Worm (Caenorhabditis elegans): ENCODE results near the gene F35D11.1.

F35D11.1 gene

ce11 chrII:4631479-4631878 is 4.8 kb downstream of the F35D11.1 start:
- no peak for TF ChIP-seq tlf-1 (GFP tag; optimal IDR thresholded peaks at IDR 0.05)
- TF ChIP-seq T07F8.4 (tag; optimal IDR thresholded peaks at IDR 0.05) = no peak
- no peak for TF ChIP-seq madf-10 (tag; optimal IDR thresholded peaks at IDR 0.05)

- no peak for TF ChIP-seq snpc-3.4 (tag; optimal IDR thresholded peaks at IDR 0.05)
- TF ChIP-seq hlh-12 (tag; optimal IDR thresholded peaks at IDR 0.05) = no peak
- TF ChIP-seq attf-5 (GFP tag; optimal IDR thresholded peaks at IDR 0.05) = no peak
- no peak for TF ChIP-seq tlf-1 (GFP tag; optimal IDR thresholded peaks at IDR 0.05)
- no peak for TF ChIP-seq mcd-1 (GFP tag; IDR thresholded peaks at IDR 0.05)
- TF ChIP-seq ekl-4 (GFP tag; IDR thresholded peaks at IDR 0.05) = no peak
- TF ChIP-seq nfya-1 (tag; optimal IDR thresholded peaks at IDR 0.05; ENCODE audit: borderline replicate concordance, insufficient read depth) = no peak
- no peak for TF ChIP-seq Y67H2A.10 (GFP tag; conservative IDR thresholded peaks at IDR 0.05)
- TF ChIP-seq somi-1 (GFP tag; optimal IDR thresholded peaks at IDR 0.05) = no peak
- TF ChIP-seq zfh-2 (GFP tag; conservative IDR thresholded peaks at IDR 0.05) = no peak
- TF ChIP-seq unc-130 (GFP tag; optimal IDR thresholded peaks at IDR 0.05) = no peak
- TF ChIP-seq snpc-4 (GFP tag; optimal IDR thresholded peaks at IDR 0.05) = no peak
- no peak for TF ChIP-seq snpc-4 (tag; optimal IDR thresholded peaks at IDR 0.05)
- TF ChIP-seq aptf-3 (GFP tag; IDR thresholded peaks at IDR 0.05) = no peak
Measured at ce11 chrII:4638241-4638640, 11.5 kb downstream of the F35D11.1 start, which contains the start of gene che-10. che-10 (minus strand) TSS chrII:4638341.

- TF ChIP-seq T26A5.8 (tag; optimal IDR thresholded peaks at IDR 0.05) (no peak), madf-6 (GFP tag; IDR thresholded peaks at IDR 0.05) (no peak), Y56A3A.18 (GFP tag; IDR thresholded peaks at IDR 0.05) (no peak), cebp-2 (GFP tag; IDR thresholded peaks at IDR 0.05) (no peak), attf-6 (GFP tag; IDR thresholded peaks at IDR 0.05) (no peak), F57C9.4 (tag; optimal IDR thresholded peaks at IDR 0.05) (no peak), unc-130 (GFP tag; optimal IDR thresholded peaks at IDR 0.05) (no peak), aptf-2 (GFP tag; conservative IDR thresholded peaks at IDR 0.05) (no peak)
Measured at ce11 chrII:4638891-4639290, 12.2 kb downstream of the F35D11.1 start.

ce11 chrII:4640748-4641147 is 14.0 kb downstream of the F35D11.1 start:
- TF ChIP-seq lin-35 (GFP tag; optimal IDR thresholded peaks at IDR 0.05) = no peak

- TF ChIP-seq madf-3 (GFP tag; IDR thresholded peaks at IDR 0.05) (0 out of 2 replicates have a peak, but pooled peaks have one; percentile 8), dpl-1 (GFP tag; optimal IDR thresholded peaks at IDR 0.05) (no peak)
Measured at ce11 chrII:4648785-4649184, 22.1 kb downstream of the F35D11.1 start, which contains the start of gene lgc-27. lgc-27 (plus strand) TSS chrII:4649085.

- no peak for TF ChIP-seq mcd-1 (GFP tag; IDR thresholded peaks at IDR 0.05)
- TF ChIP-seq lin-54 (GFP tag; optimal IDR thresholded peaks at IDR 0.05) = no peak
- TF ChIP-seq snpc-1.1 (tag; optimal IDR thresholded peaks at IDR 0.05; ENCODE audit: insufficient read depth) = no peak
- TF ChIP-seq egl-44 (GFP tag; IDR thresholded peaks at IDR 0.05) = no peak
- no peak for TF ChIP-seq madf-3 (GFP tag; IDR thresholded peaks at IDR 0.05)
- no peak for TF ChIP-seq repo-1 (tag; optimal IDR thresholded peaks at IDR 0.05)
- TF ChIP-seq ztf-28 (GFP tag; IDR thresholded peaks at IDR 0.05) = no peak
- TF ChIP-seq rcor-1 (GFP tag; IDR thresholded peaks at IDR 0.05) = no peak
- TF ChIP-seq K12H6.12 (tag; optimal IDR thresholded peaks at IDR 0.05) = no peak
- no peak for TF ChIP-seq madf-8 (GFP tag; conservative IDR thresholded peaks at IDR 0.05)
- no peak for TF ChIP-seq Y53G8AR.9 (GFP tag; conservative IDR thresholded peaks at IDR 0.05)
- TF ChIP-seq hsf-1 (GFP tag; IDR thresholded peaks at IDR 0.05) = no peak
- TF ChIP-seq atf-7 (tag; optimal IDR thresholded peaks at IDR 0.05) = no peak
Measured at ce11 chrII:4650072-4650471, 23.4 kb downstream of the F35D11.1 start.

Measured in whole organism, young adult.